Fruit fly (Drosophila melanogaster) whole organism, adult: ENCODE measurements around the gene mRpL45.

Experiments used
- CG11617 ChIP-seq: fragments of 200-800 bp; sonication (Bioruptor generic); optimal IDR thresholded peaks from 2 replicates; lab custom pipeline; 2017; ENCODE audit warnings: mild to moderate bottlenecking, missing biosample characterization, missing genetic modification reagents, missing genetic modification characterization
- CG12768 ChIP-seq: fragments of 200-800 bp; sonication (Bioruptor generic); optimal IDR thresholded peaks from 2 replicates; lab custom pipeline; 2017; ENCODE audit warnings: missing biosample characterization, missing genetic modification characterization, mild to moderate bottlenecking, moderate library complexity, missing genetic modification reagents
- CG14711 ChIP-seq: fragments of 200-800 bp; sonication (Bioruptor generic); optimal IDR thresholded peaks from 2 replicates; lab custom pipeline; 2018; ENCODE audit warnings: missing biosample characterization, mild to moderate bottlenecking, missing genetic modification characterization, moderate library complexity
- CG1620 ChIP-seq: fragments of 200-800 bp; sonication (Bioruptor generic); optimal IDR thresholded peaks from 2 replicates; lab custom pipeline; 2016; ENCODE audit warnings: missing biosample characterization, missing genetic modification characterization
- CG33017 ChIP-seq: fragments of 200-800 bp; sonication (Bioruptor generic); optimal IDR thresholded peaks from 2 replicates; lab custom pipeline; 2018; ENCODE audit warnings: missing biosample characterization, mild to moderate bottlenecking, missing genetic modification characterization, moderate library complexity
- CG5204 ChIP-seq: fragments of 200-800 bp; sonication (Bioruptor generic); optimal IDR thresholded peaks from 2 replicates; lab custom pipeline; 2016; ENCODE audit warnings: missing biosample characterization, missing genetic modification characterization
- CG7045 ChIP-seq: fragments of 200-800 bp; sonication (Bioruptor generic); optimal IDR thresholded peaks from 2 replicates; lab custom pipeline; 2017; ENCODE audit warnings: missing biosample characterization, mild to moderate bottlenecking, missing genetic modification characterization
- CG7101 ChIP-seq: fragments of 200-800 bp; sonication (Bioruptor generic); optimal IDR thresholded peaks from 2 replicates; lab custom pipeline; 2018; ENCODE audit warnings: missing biosample characterization, mild to moderate bottlenecking, missing genetic modification characterization, moderate library complexity
- Clk ChIP-seq: fragments of 200-800 bp; sonication (Bioruptor generic); optimal IDR thresholded peaks from 2 replicates; lab custom pipeline; 2017; ENCODE audit warnings: missing biosample characterization, missing genetic modification characterization
- Crg-1 ChIP-seq: fragments of 200-800 bp; sonication (Bioruptor generic); optimal IDR thresholded peaks from 2 replicates; lab custom pipeline; 2016; ENCODE audit warnings: missing biosample characterization, missing genetic modification characterization
- Hr96 ChIP-seq: fragments of 200-800 bp; sonication (Bioruptor generic); optimal IDR thresholded peaks from 2 replicates; lab custom pipeline; 2016; ENCODE audit warnings: missing biosample characterization, missing genetic modification characterization
- Mnt ChIP-seq: fragments of 200-800 bp; sonication (Bioruptor generic); optimal IDR thresholded peaks from 2 replicates; lab custom pipeline; 2016; ENCODE audit warnings: missing biosample characterization, mild to moderate bottlenecking, missing genetic modification characterization
- bab1 ChIP-seq: fragments of 200-800 bp; sonication (Bioruptor generic); optimal IDR thresholded peaks from 3 replicates; lab custom pipeline; 2019; ENCODE audit warnings: missing biosample characterization, mild to moderate bottlenecking, missing genetic modification characterization, moderate library complexity
- cic ChIP-seq: fragments of 200-800 bp; sonication (Bioruptor generic); optimal IDR thresholded peaks from 2 replicates; lab custom pipeline; 2017; ENCODE audit warnings: missing biosample characterization, mild to moderate bottlenecking, missing genetic modification characterization, moderate library complexity
- cnc ChIP-seq, 2 experiments: fragments of >200 bp; optimal IDR thresholded peaks; 2 replicates each; lab custom pipeline; 2017
- kay ChIP-seq: fragments of 200-800 bp; sonication (Bioruptor generic); peaks from one replicate; lab custom pipeline; 2016; ENCODE audit warnings: missing biosample characterization, missing genetic modification characterization, borderline replicate concordance
- ovo ChIP-seq: fragments of 200-800 bp; sonication (Bioruptor generic); optimal IDR thresholded peaks from 2 replicates; lab custom pipeline; 2016; ENCODE audit warnings: missing biosample characterization, missing genetic modification characterization
- pad ChIP-seq: fragments of 200-800 bp; sonication (Bioruptor generic); optimal IDR thresholded peaks from 3 replicates; lab custom pipeline; 2017; ENCODE audit warnings: missing biosample characterization, missing genetic modification characterization, mild to moderate bottlenecking, moderate library complexity, missing genetic modification reagents
- tj ChIP-seq: fragments of 200-800 bp; sonication (Bioruptor generic); optimal IDR thresholded peaks from 3 replicates; lab custom pipeline; 2017; ENCODE audit warnings: missing biosample characterization, mild to moderate bottlenecking, missing genetic modification characterization, moderate library complexity
- toe ChIP-seq: fragments of 200-800 bp; sonication (Bioruptor generic); optimal IDR thresholded peaks from 2 replicates; lab custom pipeline; 2016; ENCODE audit warnings: missing biosample characterization, missing genetic modification characterization

mRpL45 gene

DNA sequence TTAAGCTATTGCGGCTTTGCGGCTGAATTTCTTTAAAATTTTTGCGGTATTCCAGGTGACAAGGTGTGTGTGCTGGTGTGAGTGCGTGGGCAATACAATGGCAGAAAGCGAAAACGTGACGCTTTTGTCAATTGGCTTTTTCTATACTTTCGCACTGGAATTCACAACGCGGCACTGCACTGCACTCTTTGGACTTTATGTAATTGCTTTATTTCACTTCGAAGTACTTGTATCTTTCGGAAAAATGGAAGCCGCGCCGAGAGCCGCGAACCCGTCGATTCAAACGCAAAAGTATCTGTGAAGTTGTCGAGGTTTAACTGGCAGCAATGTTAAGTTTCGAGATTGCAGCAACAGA is 8.0 kb downstream of the mRpL45 start:
- TF ChIP-seq CG12768 (GFP tag; lab: Kevin White, UChicago) (peak; percentile 38), Mnt (GFP tag; lab: Kevin White, UChicago) (no peak)

DNA sequence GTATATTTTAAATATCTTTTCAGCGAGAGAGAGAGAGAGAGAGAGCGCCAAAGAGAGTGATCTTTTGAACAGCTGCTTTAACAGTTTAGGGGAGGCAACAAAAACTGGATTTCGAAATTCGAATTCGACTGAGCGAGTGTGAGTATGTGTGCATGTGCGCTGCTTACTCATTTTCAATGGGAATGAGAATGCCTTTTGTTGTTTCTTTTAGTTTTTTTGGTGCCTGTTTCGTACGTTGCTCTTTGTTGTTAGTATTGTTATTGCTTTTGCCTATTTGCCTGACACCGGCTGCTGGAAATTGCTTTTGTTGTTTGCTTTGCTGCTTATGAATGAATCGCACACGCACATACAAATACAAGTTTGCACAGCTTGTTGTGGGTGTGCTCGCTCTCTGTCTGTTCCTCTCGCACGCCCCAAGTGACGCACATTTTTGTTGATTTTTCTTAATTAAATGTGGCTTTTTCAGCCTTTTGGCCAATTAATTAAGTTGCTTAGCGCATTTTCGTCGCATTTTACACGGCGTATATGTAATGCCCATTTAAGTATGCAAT is 8.6 kb downstream of the mRpL45 start:
- TF ChIP-seq pad = peak; percentile 77
- TF ChIP-seq CG11617 = peak; percentile 51
- peak; percentile 38 for TF ChIP-seq Mnt (GFP tag; lab: Kevin White, UChicago)
- no peak for TF ChIP-seq Crg-1 (GFP tag; lab: Kevin White, UChicago)
- peak; percentile 48 for TF ChIP-seq tj
- TF ChIP-seq CG14711 (tag; lab: Kevin White, UChicago) = peak; percentile 3
- peak; percentile 64 for TF ChIP-seq CG7045 (GFP tag; lab: Kevin White, UChicago)
- peak; percentile 98 for TF ChIP-seq kay (GFP tag; lab: Kevin White, UChicago)
- peak; percentile 75 for TF ChIP-seq CG12768 (GFP tag; lab: Kevin White, UChicago)
- no peak for TF ChIP-seq Hr96 (GFP tag; lab: Kevin White, UChicago)
- no peak for TF ChIP-seq bab1 (GFP tag; lab: Kevin White, UChicago)
- TF ChIP-seq cic = peak; percentile 98
- TF ChIP-seq CG7101 (tag; lab: Kevin White, UChicago) = peak; percentile 26
- TF ChIP-seq CG1620 (GFP tag; lab: Kevin White, UChicago) = no peak

DNA sequence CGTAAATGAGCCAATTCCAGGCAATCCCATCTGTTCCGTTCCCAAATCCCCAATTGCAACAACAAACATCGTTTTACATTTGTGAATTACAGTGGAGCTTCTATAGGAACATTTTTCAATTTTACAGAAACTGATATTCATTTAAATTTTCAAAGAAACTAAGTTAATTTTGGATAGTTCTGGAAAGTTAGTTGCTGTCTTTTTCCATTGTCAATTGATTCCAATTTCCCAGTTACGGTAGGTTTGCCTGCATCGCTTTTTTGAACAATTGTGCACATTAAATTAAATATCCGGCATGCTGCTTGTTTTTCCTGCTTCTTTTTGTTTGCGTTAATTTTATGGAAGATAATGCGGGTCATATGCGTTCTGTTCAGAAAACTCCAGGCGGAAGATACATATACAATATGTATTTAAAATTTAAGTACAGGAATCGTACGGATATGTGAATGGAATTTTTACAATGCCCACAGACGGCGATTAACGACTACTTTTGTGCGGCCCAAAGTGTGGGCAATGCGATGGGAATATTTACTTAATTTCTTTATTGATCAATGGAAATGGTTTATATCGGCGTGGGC is 9.7 kb downstream of the mRpL45 start:
- TF ChIP-seq CG11617 (no peak), CG14711 (tag; lab: Kevin White, UChicago) (no peak), CG33017 (tag; lab: Kevin White, UChicago) (no peak), ovo (GFP tag; lab: Kevin White, UChicago) (no peak), CG12768 (GFP tag; lab: Kevin White, UChicago) (no peak), Crg-1 (GFP tag; lab: Kevin White, UChicago) (no peak), bab1 (GFP tag; lab: Kevin White, UChicago) (no peak), tj (no peak), CG1620 (GFP tag; lab: Kevin White, UChicago) (no peak), CG7045 (GFP tag; lab: Kevin White, UChicago) (no peak), Clk (no peak), CG5204 (no peak), Hr96 (GFP tag; lab: Kevin White, UChicago) (no peak), CG7101 (tag; lab: Kevin White, UChicago) (no peak)

DNA sequence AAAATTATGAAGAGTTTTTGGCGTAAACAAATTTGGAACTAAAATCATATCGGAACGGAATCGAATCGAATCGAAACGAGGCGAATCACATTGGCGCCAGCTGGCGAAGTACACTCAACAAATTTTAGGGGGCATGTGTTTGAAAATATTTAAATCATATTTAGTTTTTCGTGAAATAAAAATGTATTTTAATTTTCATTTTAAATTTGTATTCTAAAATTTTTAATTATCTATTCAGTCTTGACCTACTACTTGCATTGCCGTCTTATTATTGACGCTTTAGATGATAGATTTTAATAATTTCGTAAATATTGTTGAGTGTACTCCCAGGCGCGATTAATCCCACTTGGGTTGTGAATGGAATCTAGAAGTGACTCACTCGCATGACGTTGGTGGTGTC is 10.9 kb downstream of the mRpL45 start:
- TF ChIP-seq CG14711 (tag; lab: Kevin White, UChicago) (no peak), tj (no peak), cic (no peak), CG33017 (tag; lab: Kevin White, UChicago) (no peak), cnc (optimal IDR thresholded peaks at IDR 0.05; lab: Kevin White, UChicago) (no peak), CG1620 (GFP tag; lab: Kevin White, UChicago) (no peak), CG12768 (GFP tag; lab: Kevin White, UChicago) (no peak), pad (no peak), CG5204 (no peak), CG11617 (no peak), ovo (GFP tag; lab: Kevin White, UChicago) (no peak), CG7045 (GFP tag; lab: Kevin White, UChicago) (no peak), Mnt (GFP tag; lab: Kevin White, UChicago) (no peak), kay (GFP tag; lab: Kevin White, UChicago) (no peak), Clk (no peak)

- no peak for TF ChIP-seq CG1620 (GFP tag; lab: Kevin White, UChicago)
- no peak for TF ChIP-seq CG14711 (tag; lab: Kevin White, UChicago)
- no peak for TF ChIP-seq CG33017 (tag; lab: Kevin White, UChicago)
- no peak for TF ChIP-seq ovo (GFP tag; lab: Kevin White, UChicago)
- TF ChIP-seq Hr96 (GFP tag; lab: Kevin White, UChicago) = no peak
- TF ChIP-seq Crg-1 (GFP tag; lab: Kevin White, UChicago) = no peak
Measured at dm6 chr3R:22631156-22631555, 12.9 kb downstream of the mRpL45 start.

- no peak for TF ChIP-seq CG5204
- TF ChIP-seq bab1 (GFP tag; lab: Kevin White, UChicago) = no peak
- TF ChIP-seq pad = no peak
- no peak for TF ChIP-seq CG7101 (tag; lab: Kevin White, UChicago)
- no peak for TF ChIP-seq CG33017 (tag; lab: Kevin White, UChicago)
- TF ChIP-seq tj = no peak
- TF ChIP-seq CG1620 (GFP tag; lab: Kevin White, UChicago) = no peak
- TF ChIP-seq cic = no peak
- TF ChIP-seq kay (GFP tag; lab: Kevin White, UChicago) = no peak
- TF ChIP-seq Clk = no peak
- no peak for TF ChIP-seq CG14711 (tag; lab: Kevin White, UChicago)
- TF ChIP-seq CG7045 (GFP tag; lab: Kevin White, UChicago) = no peak
- TF ChIP-seq CG12768 (GFP tag; lab: Kevin White, UChicago) = no peak
- no peak for TF ChIP-seq Mnt (GFP tag; lab: Kevin White, UChicago)
- TF ChIP-seq ovo (GFP tag; lab: Kevin White, UChicago) = no peak
- TF ChIP-seq toe (GFP tag; lab: Kevin White, UChicago) = no peak
- no peak for TF ChIP-seq cnc (optimal IDR thresholded peaks at IDR 0.05; lab: Kevin White, UChicago)
Measured at dm6 chr3R:22632181-22632580, 13.9 kb downstream of the mRpL45 start.
